Worm (Caenorhabditis elegans): Measurements from ENCODE around the gene nep-2.

Gene nep-2

DNA sequence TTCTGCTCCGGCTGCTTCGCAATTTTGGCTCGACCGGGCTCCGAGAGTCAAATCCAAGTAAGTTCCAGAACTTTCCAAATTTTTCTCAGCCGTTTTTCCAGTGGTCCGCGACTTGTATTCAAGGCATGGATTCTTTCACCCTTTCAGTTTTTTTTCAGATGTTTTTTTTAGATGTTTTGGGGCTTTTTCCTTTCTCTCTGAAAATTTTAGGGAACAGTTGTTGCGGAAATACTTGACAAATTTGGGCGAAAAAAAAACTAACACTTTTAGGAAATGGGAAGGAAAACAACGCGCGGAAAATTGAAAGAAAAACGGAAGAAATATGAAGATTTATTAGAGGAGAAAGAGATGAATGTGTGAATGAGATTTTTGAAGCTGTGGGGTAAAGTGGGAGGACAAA is at the start of gene nep-2, which contains the start of gene T05A8.11:
nep-2 (minus strand) TSS at position 192 of the 400 bp plus-strand sequence.
T05A8.11 (minus strand) TSS at position 101 of the 400 bp plus-strand sequence.
- no peak for TF ChIP-seq pes-1 (GFP tag; IDR thresholded peaks at IDR 0.05)
- no peak for TF ChIP-seq tbx-37 (GFP tag; conservative IDR thresholded peaks at IDR 0.05)
- TF ChIP-seq scrt-1 (GFP tag; IDR thresholded peaks at IDR 0.05), result no peak
- no peak for TF ChIP-seq flt-1 (GFP tag; IDR thresholded peaks at IDR 0.05)
- TF ChIP-seq hmg-4 (GFP tag; optimal IDR thresholded peaks at IDR 0.05), result no peak
- no peak for TF ChIP-seq B0310.2 (tag; optimal IDR thresholded peaks at IDR 0.05)
- no peak for TF ChIP-seq ceh-36 (tag; optimal IDR thresholded peaks at IDR 0.05)
- TF ChIP-seq tra-4 (tag; optimal IDR thresholded peaks at IDR 0.05), result no peak
- no peak for TF ChIP-seq hnd-1 (tag; optimal IDR thresholded peaks at IDR 0.05)
- TF ChIP-seq hmbx-1 (tag; optimal IDR thresholded peaks at IDR 0.05), result no peak
- no peak for TF ChIP-seq ama-1 (optimal IDR thresholded peaks at IDR 0.05)
- TF ChIP-seq F13C5.2 (tag; optimal IDR thresholded peaks at IDR 0.05), result no peak
- no peak for TF ChIP-seq sea-1 (GFP tag; conservative IDR thresholded peaks at IDR 0.05)
- no peak for TF ChIP-seq tbx-11 (GFP tag; IDR thresholded peaks at IDR 0.05)
- no peak for TF ChIP-seq ets-7 (tag; optimal IDR thresholded peaks at IDR 0.05)

DNA sequence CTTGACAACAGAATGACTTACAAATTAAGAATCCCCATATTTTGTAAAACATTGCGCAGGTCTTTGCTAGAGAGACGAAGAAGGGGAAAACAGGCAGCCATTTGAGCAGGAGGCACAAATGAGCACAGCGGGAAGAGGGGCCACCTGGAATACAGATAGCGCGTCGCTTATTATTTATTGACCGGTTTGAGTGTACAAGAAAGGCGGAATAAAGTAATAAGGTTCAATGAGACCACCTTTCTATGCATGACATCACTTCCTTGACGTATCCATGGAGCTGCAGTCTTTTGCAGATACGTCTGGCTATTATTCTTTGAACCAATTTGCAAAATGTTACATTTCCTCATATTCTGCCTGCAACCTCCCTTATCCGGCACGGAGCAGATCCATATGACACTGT is 49.4 kb upstream of the nep-2 start, which contains the start of gene fbxb-111:
fbxb-111 (minus strand) TSS at position 101 of the 400 bp plus-strand sequence.
- TF ChIP-seq F13C5.2 (tag; optimal IDR thresholded peaks at IDR 0.05) (no peak), tra-4 (tag; optimal IDR thresholded peaks at IDR 0.05) (no peak), ama-1 (optimal IDR thresholded peaks at IDR 0.05) (no peak), ets-7 (tag; optimal IDR thresholded peaks at IDR 0.05) (no peak), hmbx-1 (tag; optimal IDR thresholded peaks at IDR 0.05) (no peak), tbx-37 (GFP tag; conservative IDR thresholded peaks at IDR 0.05) (no peak), scrt-1 (GFP tag; IDR thresholded peaks at IDR 0.05) (no peak), sea-1 (GFP tag; conservative IDR thresholded peaks at IDR 0.05) (no peak), tbx-11 (GFP tag; IDR thresholded peaks at IDR 0.05) (no peak), B0310.2 (tag; optimal IDR thresholded peaks at IDR 0.05) (no peak)

DNA sequence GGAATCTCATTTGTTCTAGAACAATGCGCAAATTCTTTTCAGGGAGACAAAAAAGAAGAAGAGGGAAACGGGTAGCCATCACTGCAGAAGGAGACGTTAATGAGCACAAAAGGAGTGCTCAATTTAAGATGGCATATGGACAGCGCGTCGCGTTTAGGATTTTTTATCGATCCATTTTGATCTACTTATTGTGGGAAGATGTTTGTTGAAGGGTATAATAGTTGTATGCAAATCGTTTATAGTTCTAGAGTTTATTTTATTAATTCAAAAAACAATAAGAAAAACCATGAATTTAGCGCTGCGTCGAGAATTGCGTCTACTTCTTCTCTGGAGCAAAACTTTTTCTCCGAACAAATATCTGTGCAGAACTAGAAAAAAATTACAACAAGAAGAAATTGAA is 48.0 kb upstream of the nep-2 start, which contains the start of gene sdz-9:
sdz-9 (minus strand) TSS at position 101 of the 400 bp plus-strand sequence.
- TF ChIP-seq tbx-37 (GFP tag; conservative IDR thresholded peaks at IDR 0.05) (no peak), B0310.2 (tag; optimal IDR thresholded peaks at IDR 0.05) (no peak), scrt-1 (GFP tag; IDR thresholded peaks at IDR 0.05) (no peak), hmbx-1 (tag; optimal IDR thresholded peaks at IDR 0.05) (no peak), flt-1 (GFP tag; IDR thresholded peaks at IDR 0.05) (no peak), ceh-36 (tag; optimal IDR thresholded peaks at IDR 0.05) (no peak)

DNA sequence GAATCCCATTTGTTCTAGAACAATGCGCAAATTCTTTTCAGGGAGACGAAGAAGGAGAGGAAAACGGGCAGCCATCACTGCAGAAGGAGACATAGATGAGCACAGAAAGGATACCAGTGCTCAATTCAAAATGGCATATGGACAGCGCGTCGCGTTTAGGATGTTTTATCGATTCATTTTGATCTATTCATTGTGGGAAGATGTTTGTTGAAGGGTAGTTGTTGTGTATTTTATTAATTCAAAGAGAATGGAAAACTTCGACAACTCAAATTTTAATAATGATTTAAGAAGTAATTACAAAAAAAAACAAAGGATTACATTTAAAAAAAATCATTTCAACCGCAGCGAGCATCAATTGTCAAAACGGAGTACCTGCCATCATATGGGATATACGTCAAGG is 46.6 kb upstream of the nep-2 start, which contains the start of gene sdz-10:
sdz-10 (minus strand) TSS at position 101 of the 400 bp plus-strand sequence.
- TF ChIP-seq hmg-4 (GFP tag; optimal IDR thresholded peaks at IDR 0.05), result no peak
- TF ChIP-seq tbx-37 (GFP tag; conservative IDR thresholded peaks at IDR 0.05), result no peak
- no peak for TF ChIP-seq ceh-36 (tag; optimal IDR thresholded peaks at IDR 0.05)
- TF ChIP-seq ets-7 (tag; optimal IDR thresholded peaks at IDR 0.05), result no peak
- TF ChIP-seq F13C5.2 (tag; optimal IDR thresholded peaks at IDR 0.05), result no peak
- TF ChIP-seq sea-1 (GFP tag; conservative IDR thresholded peaks at IDR 0.05), result no peak
- TF ChIP-seq ama-1 (optimal IDR thresholded peaks at IDR 0.05), result no peak
- no peak for TF ChIP-seq tbx-11 (GFP tag; IDR thresholded peaks at IDR 0.05)
- no peak for TF ChIP-seq hnd-1 (tag; optimal IDR thresholded peaks at IDR 0.05)

DNA sequence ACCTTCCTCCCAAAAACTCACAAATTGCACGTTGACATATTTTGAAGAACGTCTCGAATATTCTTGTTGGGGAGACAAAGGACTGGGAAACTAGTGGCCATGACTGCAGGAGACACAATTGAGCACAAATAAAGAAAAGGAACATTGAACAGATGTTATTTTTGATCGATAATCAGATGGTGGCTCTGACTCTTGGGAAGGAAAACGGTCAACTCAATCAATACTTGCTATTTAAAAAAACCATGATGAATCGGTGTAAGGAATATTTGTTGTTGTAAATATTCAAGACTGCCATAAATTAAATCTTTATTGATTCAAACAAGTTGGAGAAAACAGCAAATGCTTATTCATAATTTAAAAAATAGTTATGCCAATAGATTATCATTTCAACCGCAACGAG is 45.2 kb upstream of the nep-2 start, which contains the start of gene fbxb-105:
fbxb-105 (minus strand) TSS at position 101 of the 400 bp plus-strand sequence.
- TF ChIP-seq B0310.2 (tag; optimal IDR thresholded peaks at IDR 0.05), result no peak
- no peak for TF ChIP-seq flt-1 (GFP tag; IDR thresholded peaks at IDR 0.05)
- no peak for TF ChIP-seq scrt-1 (GFP tag; IDR thresholded peaks at IDR 0.05)
- no peak for TF ChIP-seq tbx-37 (GFP tag; conservative IDR thresholded peaks at IDR 0.05)
- no peak for TF ChIP-seq hmg-4 (GFP tag; optimal IDR thresholded peaks at IDR 0.05)
- no peak for TF ChIP-seq tbx-11 (GFP tag; IDR thresholded peaks at IDR 0.05)
- no peak for TF ChIP-seq ama-1 (optimal IDR thresholded peaks at IDR 0.05)
- TF ChIP-seq pes-1 (GFP tag; IDR thresholded peaks at IDR 0.05), result no peak
- TF ChIP-seq ets-7 (tag; optimal IDR thresholded peaks at IDR 0.05), result no peak
- TF ChIP-seq F13C5.2 (tag; optimal IDR thresholded peaks at IDR 0.05), result no peak
- TF ChIP-seq sea-1 (GFP tag; conservative IDR thresholded peaks at IDR 0.05), result no peak
- no peak for TF ChIP-seq aly-1 (tag; optimal IDR thresholded peaks at IDR 0.05)

DNA sequence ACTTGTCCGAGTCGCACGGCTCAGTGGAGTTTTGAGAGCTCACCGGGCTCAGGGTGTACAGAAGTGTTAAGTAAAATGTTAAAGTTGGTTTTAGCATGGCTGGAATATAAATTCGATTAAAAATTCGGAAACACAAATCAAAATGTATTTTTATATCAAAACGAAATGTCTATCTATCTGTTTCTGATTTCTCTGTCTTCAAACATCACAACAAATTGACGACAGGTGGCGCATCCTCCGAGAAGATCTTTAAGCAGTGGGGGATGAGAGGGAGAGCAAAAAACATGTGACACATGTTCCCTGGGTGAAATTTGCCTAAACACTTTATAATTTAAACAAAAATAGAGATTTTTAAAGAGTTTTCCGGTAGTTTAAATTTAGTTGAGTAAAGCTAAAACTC is 43.5 kb upstream of the nep-2 start, which contains the start of gene F08D12.7:
F08D12.7 (minus strand) TSS at position 101 of the 400 bp plus-strand sequence.
- TF ChIP-seq tbx-11 (GFP tag; IDR thresholded peaks at IDR 0.05), result no peak
- TF ChIP-seq ceh-36 (tag; optimal IDR thresholded peaks at IDR 0.05), result no peak

DNA sequence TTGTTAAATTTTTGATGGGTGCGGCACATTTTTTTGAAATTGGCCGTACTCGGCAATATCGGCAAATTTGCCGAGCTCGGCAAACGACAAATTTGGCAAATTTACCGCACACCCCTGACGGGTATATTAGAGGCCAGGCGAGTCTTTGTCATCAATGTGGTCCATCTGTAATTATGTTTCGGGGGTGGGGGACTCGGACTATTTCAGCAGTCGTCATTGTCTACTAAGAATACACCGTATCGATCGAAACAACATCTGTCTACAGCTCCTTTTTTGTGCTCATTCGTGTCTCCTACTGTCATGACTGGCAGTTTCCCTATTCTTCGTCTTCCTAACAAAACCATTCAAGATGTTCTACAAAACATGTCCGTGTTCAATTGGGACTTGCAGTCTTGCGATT is 40.8 kb upstream of the nep-2 start, which contains the start of gene F08D12.15:
F08D12.15 (plus strand) TSS at position 301 of the 400 bp plus-strand sequence.
- TF ChIP-seq hmg-4 (GFP tag; optimal IDR thresholded peaks at IDR 0.05), result no peak
- no peak for TF ChIP-seq tra-4 (tag; optimal IDR thresholded peaks at IDR 0.05)
- no peak for TF ChIP-seq hnd-1 (tag; optimal IDR thresholded peaks at IDR 0.05)
- TF ChIP-seq tbx-37 (GFP tag; conservative IDR thresholded peaks at IDR 0.05), result no peak
- TF ChIP-seq ceh-13 (GFP tag; optimal IDR thresholded peaks at IDR 0.05), result no peak
- no peak for TF ChIP-seq hmbx-1 (tag; optimal IDR thresholded peaks at IDR 0.05)
- no peak for TF ChIP-seq pes-1 (GFP tag; IDR thresholded peaks at IDR 0.05)
- no peak for TF ChIP-seq ets-7 (tag; optimal IDR thresholded peaks at IDR 0.05)
- TF ChIP-seq aly-1 (tag; optimal IDR thresholded peaks at IDR 0.05), result no peak
- TF ChIP-seq sea-1 (GFP tag; conservative IDR thresholded peaks at IDR 0.05), result no peak
- TF ChIP-seq F13C5.2 (tag; optimal IDR thresholded peaks at IDR 0.05), result no peak
- no peak for TF ChIP-seq tbx-11 (GFP tag; IDR thresholded peaks at IDR 0.05)
- no peak for TF ChIP-seq B0310.2 (tag; optimal IDR thresholded peaks at IDR 0.05)
- TF ChIP-seq flt-1 (GFP tag; IDR thresholded peaks at IDR 0.05), result no peak
- TF ChIP-seq ceh-36 (tag; optimal IDR thresholded peaks at IDR 0.05), result no peak
- TF ChIP-seq ama-1 (optimal IDR thresholded peaks at IDR 0.05), result no peak
- no peak for TF ChIP-seq scrt-1 (GFP tag; IDR thresholded peaks at IDR 0.05)

DNA sequence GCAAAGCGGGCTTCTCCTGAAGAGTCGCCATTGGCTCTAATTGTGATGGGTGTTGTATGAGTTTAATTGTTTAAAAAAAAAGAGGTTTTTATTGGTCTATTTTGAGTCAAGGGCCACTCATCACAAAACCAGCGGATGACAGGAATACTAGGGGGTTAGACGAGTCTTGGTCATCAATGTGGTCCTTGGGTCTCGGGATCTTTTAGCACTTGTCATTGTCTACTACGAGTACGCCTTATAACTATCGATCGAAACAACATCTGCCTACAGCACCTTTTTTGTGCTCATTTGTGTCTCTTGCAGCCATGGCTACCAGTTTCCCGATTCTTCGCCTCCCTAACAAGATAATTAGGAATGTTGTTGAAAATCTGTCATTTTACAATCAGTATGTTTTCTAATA is 39.1 kb upstream of the nep-2 start, which contains the start of gene fbxb-108:
fbxb-108 (plus strand) TSS at position 301 of the 400 bp plus-strand sequence.
- TF ChIP-seq pes-1 (GFP tag; IDR thresholded peaks at IDR 0.05), result no peak
- no peak for TF ChIP-seq F13C5.2 (tag; optimal IDR thresholded peaks at IDR 0.05)
- no peak for TF ChIP-seq ceh-13 (GFP tag; optimal IDR thresholded peaks at IDR 0.05)
- TF ChIP-seq hmbx-1 (tag; optimal IDR thresholded peaks at IDR 0.05), result no peak
- TF ChIP-seq aly-1 (tag; optimal IDR thresholded peaks at IDR 0.05), result no peak
- no peak for TF ChIP-seq scrt-1 (GFP tag; IDR thresholded peaks at IDR 0.05)
- TF ChIP-seq tra-4 (tag; optimal IDR thresholded peaks at IDR 0.05), result no peak
- no peak for TF ChIP-seq ets-7 (tag; optimal IDR thresholded peaks at IDR 0.05)
- no peak for TF ChIP-seq tbx-11 (GFP tag; IDR thresholded peaks at IDR 0.05)
- TF ChIP-seq hmg-4 (GFP tag; optimal IDR thresholded peaks at IDR 0.05), result no peak

All from whole organism, early embryonic.